Fruit fly (Drosophila melanogaster) whole organism, prepupa: ENCODE data around the gene Nrt.
A peak's percentile ranks its signal among the peaks of the same experiment; 100 is the strongest.

ENCODE experiments used
- Blimp-1 ChIP-seq: fragments of 200-800 bp; sonication (Bioruptor generic); optimal IDR thresholded peaks from 3 replicates; lab custom pipeline; 2017; ENCODE audit warnings: missing biosample characterization, missing genetic modification characterization, mild to moderate bottlenecking, moderate library complexity, missing genetic modification reagents
- CG10631 ChIP-seq: fragments of 200-800 bp; sonication (Bioruptor generic); optimal IDR thresholded peaks from 2 replicates; lab custom pipeline; 2016; ENCODE audit warnings: missing biosample characterization, missing genetic modification characterization
- CG10669 ChIP-seq: fragments of 200-800 bp; sonication (Bioruptor generic); optimal IDR thresholded peaks from 3 replicates; lab custom pipeline; 2018; ENCODE audit warnings: missing biosample characterization, mild to moderate bottlenecking, missing genetic modification characterization, moderate library complexity
- CG15336 ChIP-seq: fragments of 200-800 bp; sonication (Bioruptor generic); IDR thresholded peaks from 2 replicates; pipeline ENCODE4 v1.3.6; 2022; ENCODE audit warnings: missing biosample characterization, missing genetic modification characterization
- CG1621 ChIP-seq: fragments of 200-800 bp; sonication (Bioruptor generic); optimal IDR thresholded peaks from 3 replicates; lab custom pipeline; 2018; ENCODE audit warnings: missing biosample characterization, mild to moderate bottlenecking, missing genetic modification characterization
- CG16779 ChIP-seq: fragments of 200-800 bp; sonication (Bioruptor generic); optimal IDR thresholded peaks from 3 replicates; lab custom pipeline; 2017; ENCODE audit warnings: missing biosample characterization, mild to moderate bottlenecking, missing genetic modification characterization
- CG3032 ChIP-seq: fragments of 200-800 bp; optimal IDR thresholded peaks from 2 replicates; lab custom pipeline; 2019; ENCODE audit warnings: missing biosample characterization, mild to moderate bottlenecking, missing genetic modification characterization, moderate library complexity
- CG31627 ChIP-seq: fragments of 200-800 bp; sonication (Bioruptor generic); optimal IDR thresholded peaks from 3 replicates; lab custom pipeline; 2016; ENCODE audit warnings: missing biosample characterization, missing genetic modification characterization
- CG32006 ChIP-seq: fragments of 200-800 bp; sonication (Bioruptor generic); optimal IDR thresholded peaks from 3 replicates; lab custom pipeline; 2017; ENCODE audit warnings: missing biosample characterization, mild to moderate bottlenecking, missing genetic modification characterization
- CG3919 ChIP-seq: fragments of 200-800 bp; sonication (Bioruptor generic); optimal IDR thresholded peaks from 3 replicates; lab custom pipeline; 2016; ENCODE audit warnings: missing biosample characterization, missing genetic modification characterization
- CG4318 ChIP-seq: fragments of 200-800 bp; sonication (Bioruptor generic); optimal IDR thresholded peaks from 3 replicates; lab custom pipeline; 2017; ENCODE audit warnings: missing biosample characterization, mild to moderate bottlenecking, missing genetic modification characterization
- CG6163 ChIP-seq: fragments of 200-800 bp; sonication (Bioruptor generic); IDR thresholded peaks from 3 replicates; pipeline ENCODE4 v1.3.6; 2022; ENCODE audit warnings: missing biosample characterization, missing genetic modification characterization
- CG6276 ChIP-seq: fragments of 200-800 bp; sonication (Bioruptor generic); optimal IDR thresholded peaks from 2 replicates; lab custom pipeline; 2017; ENCODE audit warnings: missing biosample characterization, mild to moderate bottlenecking, missing genetic modification characterization
- CG6792 ChIP-seq: fragments of 200-800 bp; sonication (Bioruptor generic); optimal IDR thresholded peaks from 3 replicates; lab custom pipeline; 2016; ENCODE audit warnings: missing biosample characterization, missing genetic modification characterization
- CG6808 ChIP-seq: fragments of 200-800 bp; sonication (Bioruptor generic); optimal IDR thresholded peaks from 3 replicates; lab custom pipeline; 2017; ENCODE audit warnings: missing biosample characterization, missing genetic modification characterization, mild to moderate bottlenecking, moderate library complexity, missing genetic modification reagents
- CG6854 ChIP-seq: fragments of 200-800 bp; sonication (Bioruptor generic); optimal IDR thresholded peaks from 2 replicates; lab custom pipeline; 2017; ENCODE audit warnings: missing biosample characterization, mild to moderate bottlenecking, missing genetic modification characterization
- CG7368 ChIP-seq: fragments of 200-800 bp; sonication (Bioruptor generic); optimal IDR thresholded peaks from 3 replicates; lab custom pipeline; 2016; ENCODE audit warnings: missing biosample characterization, missing genetic modification characterization
- CG8119 ChIP-seq: fragments of 200-800 bp; sonication (Bioruptor generic); IDR thresholded peaks from 3 replicates; pipeline ENCODE4 v1.3.6; 2022; ENCODE audit warnings: missing biosample characterization, missing genetic modification characterization
- CG8319 ChIP-seq: fragments of 200-800 bp; sonication (Bioruptor generic); optimal IDR thresholded peaks from 3 replicates; lab custom pipeline; 2016; ENCODE audit warnings: missing biosample characterization, missing genetic modification characterization
- CG8632 ChIP-seq: fragments of 200-800 bp; sonication (Bioruptor generic); optimal IDR thresholded peaks from 3 replicates; lab custom pipeline; 2016; ENCODE audit warnings: missing biosample characterization, missing genetic modification characterization
- Eip75B ChIP-seq: fragments of 200-800 bp; sonication (Bioruptor generic); optimal IDR thresholded peaks from 3 replicates; lab custom pipeline; 2016; ENCODE audit warnings: missing biosample characterization, missing genetic modification characterization
- Eip78C ChIP-seq: fragments of 200-800 bp; sonication (Bioruptor generic); peaks from one replicate; lab custom pipeline; 2016; ENCODE audit warnings: missing biosample characterization, missing genetic modification characterization
- Eip93F ChIP-seq: fragments of 200-800 bp; sonication (Bioruptor generic); optimal IDR thresholded peaks from 2 replicates; lab custom pipeline; 2016; ENCODE audit warnings: missing biosample characterization, mild to moderate bottlenecking, missing genetic modification characterization
- Ets21C ChIP-seq: fragments of 200-800 bp; sonication (Bioruptor generic); optimal IDR thresholded peaks from 3 replicates; lab custom pipeline; 2016; ENCODE audit warnings: missing biosample characterization, missing genetic modification characterization
- Ets96B ChIP-seq: fragments of 200-800 bp; optimal IDR thresholded peaks from 2 replicates; lab custom pipeline; 2019; ENCODE audit warnings: missing biosample characterization, mild to moderate bottlenecking, missing genetic modification characterization, moderate library complexity
- Hr38 ChIP-seq: sonication (Bioruptor generic); optimal IDR thresholded peaks from 2 replicates; lab custom pipeline; 2016; ENCODE audit warnings: missing biosample characterization, missing genetic modification characterization
- Hr4 ChIP-seq: fragments of 200-800 bp; sonication (Bioruptor generic); optimal IDR thresholded peaks from 3 replicates; lab custom pipeline; 2016; ENCODE audit warnings: missing biosample characterization, missing genetic modification characterization
- Lpt ChIP-seq: fragments of 200-800 bp; sonication (Bioruptor generic); optimal IDR thresholded peaks from 3 replicates; lab custom pipeline; 2016; ENCODE audit warnings: missing biosample characterization, missing genetic modification characterization
- Met ChIP-seq: fragments of 200-800 bp; sonication (Bioruptor generic); optimal IDR thresholded peaks from 3 replicates; lab custom pipeline; 2016; ENCODE audit warnings: missing biosample characterization, missing genetic modification characterization
- OdsH ChIP-seq: fragments of 200-800 bp; sonication (Bioruptor generic); optimal IDR thresholded peaks from 3 replicates; lab custom pipeline; 2016; ENCODE audit warnings: missing biosample characterization, missing genetic modification characterization
- Smox ChIP-seq: fragments of 200-800 bp; sonication (Bioruptor generic); optimal IDR thresholded peaks from 3 replicates; lab custom pipeline; 2016; ENCODE audit warnings: missing biosample characterization, missing genetic modification characterization
- Sox102F ChIP-seq: fragments of 200-800 bp; sonication (Bioruptor generic); optimal IDR thresholded peaks from 2 replicates; lab custom pipeline; 2016; ENCODE audit warnings: missing biosample characterization, mild to moderate bottlenecking, missing genetic modification characterization
- Sox14 ChIP-seq: fragments of 200-800 bp; sonication (Bioruptor generic); optimal IDR thresholded peaks from 3 replicates; lab custom pipeline; 2016; ENCODE audit warnings: missing biosample characterization, missing genetic modification characterization
- Sox15 ChIP-seq: fragments of 200-800 bp; sonication (Bioruptor generic); optimal IDR thresholded peaks from 3 replicates; lab custom pipeline; 2016; ENCODE audit warnings: missing biosample characterization, missing genetic modification characterization
- achi ChIP-seq: fragments of 200-800 bp; sonication (Bioruptor generic); optimal IDR thresholded peaks from 3 replicates; lab custom pipeline; 2016; ENCODE audit warnings: missing biosample characterization, missing genetic modification characterization
- acj6 ChIP-seq: fragments of 200-800 bp; sonication (Bioruptor generic); optimal IDR thresholded peaks from 3 replicates; lab custom pipeline; 2016; ENCODE audit warnings: missing biosample characterization, missing genetic modification characterization
- cyc ChIP-seq: fragments of 200-800 bp; sonication (Bioruptor generic); optimal IDR thresholded peaks from 3 replicates; lab custom pipeline; 2016; ENCODE audit warnings: missing biosample characterization, missing genetic modification characterization
- dsx ChIP-seq: fragments of 200-800 bp; optimal IDR thresholded peaks from 3 replicates; lab custom pipeline; 2019; ENCODE audit warnings: missing biosample characterization, mild to moderate bottlenecking, missing genetic modification characterization, moderate library complexity; ENCODE audit not compliant: poor library complexity, severe bottlenecking
- eg ChIP-seq: fragments of 200-800 bp; sonication (Bioruptor generic); IDR thresholded peaks from 3 replicates; pipeline ENCODE4 v1.3.6; 2022; ENCODE audit warnings: missing biosample characterization, missing genetic modification characterization
- esn ChIP-seq: fragments of 200-800 bp; sonication (Bioruptor generic); optimal IDR thresholded peaks from 2 replicates; lab custom pipeline; 2016; ENCODE audit warnings: missing biosample characterization, mild to moderate bottlenecking, missing genetic modification characterization, moderate library complexity
- fd85E ChIP-seq: fragments of 200-800 bp; sonication (Bioruptor generic); optimal IDR thresholded peaks from 3 replicates; lab custom pipeline; 2016; ENCODE audit warnings: missing biosample characterization, missing genetic modification characterization
- fkh ChIP-seq: fragments of 200-800 bp; sonication (Bioruptor generic); optimal IDR thresholded peaks from 3 replicates; lab custom pipeline; 2017; ENCODE audit warnings: missing biosample characterization, mild to moderate bottlenecking, missing genetic modification characterization, moderate library complexity
- lz ChIP-seq: fragments of 200-800 bp; sonication (Bioruptor generic); optimal IDR thresholded peaks from 3 replicates; lab custom pipeline; 2016; ENCODE audit warnings: missing biosample characterization, missing genetic modification characterization
- net ChIP-seq: fragments of 200-800 bp; sonication (Bioruptor generic); optimal IDR thresholded peaks from 3 replicates; lab custom pipeline; 2016; ENCODE audit warnings: missing biosample characterization, missing genetic modification characterization
- pdm3 ChIP-seq: fragments of 200-800 bp; sonication (Bioruptor generic); optimal IDR thresholded peaks from 3 replicates; lab custom pipeline; 2016; ENCODE audit warnings: missing biosample characterization, missing genetic modification characterization
- salr ChIP-seq, 2 experiments: fragments of 200-800 bp; sonication (Bioruptor generic); optimal IDR thresholded peaks; 3 replicates each; lab custom pipeline; 2016 to 2018; ENCODE audit warnings: missing biosample characterization in 2 of 2, missing genetic modification characterization in 2 of 2, mild to moderate bottlenecking in 1 of 2
- spab ChIP-seq: fragments of 200-800 bp; sonication (Bioruptor generic); optimal IDR thresholded peaks from 2 replicates; lab custom pipeline; 2017; ENCODE audit warnings: missing biosample characterization, mild to moderate bottlenecking, missing genetic modification characterization, missing genetic modification reagents
- ss ChIP-seq, 2 experiments: fragments of 200-800 bp; sonication (Bioruptor generic); optimal IDR thresholded peaks; 2 replicates in 1 of 2; 3 replicates in 1 of 2; lab custom pipeline; 2017 to 2018; ENCODE audit warnings: mild to moderate bottlenecking in 2 of 2, missing biosample characterization in 2 of 2, missing genetic modification characterization in 2 of 2, moderate library complexity in 1 of 2
- topi ChIP-seq: fragments of 200-800 bp; sonication (Bioruptor generic); optimal IDR thresholded peaks from 3 replicates; lab custom pipeline; 2016; ENCODE audit warnings: missing biosample characterization, missing genetic modification characterization

Nrt gene

DNA sequence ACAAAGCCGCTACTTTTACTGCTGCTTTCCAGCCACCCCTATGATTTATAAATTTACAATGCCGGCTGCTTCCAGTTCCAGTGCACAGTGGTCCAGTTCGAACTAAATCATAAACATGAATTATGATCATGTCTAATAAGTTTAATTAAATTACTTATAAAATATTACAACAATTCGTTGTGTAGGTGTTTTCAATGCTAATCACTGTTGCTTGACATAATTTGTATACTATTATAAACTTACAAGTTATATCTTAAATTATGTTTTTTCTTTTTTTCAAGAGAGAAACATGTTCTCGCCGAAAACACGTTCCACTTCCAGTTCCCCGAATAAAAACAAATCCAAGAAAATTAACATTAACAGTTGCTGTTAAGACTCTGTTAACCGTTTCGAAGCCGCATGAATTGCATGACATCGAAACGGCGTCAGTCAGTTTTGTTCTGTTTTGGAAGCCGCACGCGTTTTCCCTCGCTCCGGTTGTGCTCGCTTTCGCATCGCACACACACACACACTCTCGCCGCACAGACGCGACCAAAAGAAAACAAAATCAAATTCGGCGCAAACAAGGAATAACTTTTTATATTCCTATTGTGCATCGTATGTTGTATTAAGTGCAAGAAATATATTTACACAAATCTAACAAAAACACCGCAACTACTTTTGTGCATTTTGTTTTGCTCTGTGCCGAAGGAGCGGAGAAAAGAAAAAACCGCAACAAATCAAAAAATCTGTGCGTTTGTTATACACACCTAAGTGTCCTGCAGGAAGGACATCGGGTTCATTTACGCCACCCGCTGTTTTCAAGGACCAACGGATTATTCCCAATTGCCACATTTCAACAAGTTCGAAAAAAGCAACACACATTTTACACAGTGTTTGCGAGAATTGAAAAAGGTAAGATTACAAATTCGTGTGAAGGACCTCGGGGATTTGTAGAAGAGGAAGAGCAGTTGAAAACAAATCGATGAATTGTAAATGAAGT, at the start of gene Nrt:
Gene Nrt (plus strand): TSS at position 426 of the 982 bp plus-strand sequence.
- peak in 1 of 2 experiments; percentile 68 for TF ChIP-seq salr (GFP tag; optimal IDR thresholded peaks at IDR 0.05; lab: Kevin White, UChicago)
- peak; percentile 61 for TF ChIP-seq CG32006 (GFP tag; lab: Kevin White, UChicago)
- TF ChIP-seq CG8632 (GFP tag; lab: Kevin White, UChicago) = peak; percentile 48
- TF ChIP-seq CG6163 (GFP tag; lab: Robert Waterston, UW) = peak; percentile 63; the same call in 2 of the 3 replicates
- TF ChIP-seq CG3919 (GFP tag; lab: Kevin White, UChicago) = peak; percentile 59
- no peak for TF ChIP-seq Eip93F
- TF ChIP-seq CG3032 = peak; percentile 50
- TF ChIP-seq Ets21C (GFP tag; lab: Kevin White, UChicago) = no peak
- no peak for TF ChIP-seq Blimp-1
- TF ChIP-seq pdm3 (GFP tag; lab: Kevin White, UChicago) = peak; percentile 47
- TF ChIP-seq CG1621 = peak; percentile 18
- TF ChIP-seq CG6792 = peak; percentile 8
- TF ChIP-seq net = peak; percentile 61
- TF ChIP-seq Eip78C (GFP tag; lab: Kevin White, UChicago) = peak; percentile 93
- TF ChIP-seq fkh = peak; percentile 50
- peak; percentile 53 for TF ChIP-seq Smox (GFP tag; lab: Kevin White, UChicago)
- peak; percentile 17 for TF ChIP-seq lz (GFP tag; lab: Kevin White, UChicago)
- peak; percentile 67 to 77 for TF ChIP-seq ss (GFP tag; optimal IDR thresholded peaks at IDR 0.05; lab: Kevin White, UChicago)
- TF ChIP-seq dsx (GFP tag; lab: Kevin White, UChicago) = peak; percentile 70
- TF ChIP-seq Sox102F (GFP tag; lab: Kevin White, UChicago) = peak; percentile 58
- peak; percentile 76 for TF ChIP-seq CG6808 (GFP tag; lab: Kevin White, UChicago)
- peak; percentile 4 for TF ChIP-seq cyc (GFP tag; lab: Kevin White, UChicago)
- TF ChIP-seq CG15336 = peak; percentile 75
- peak; percentile 23 for TF ChIP-seq CG7368 (GFP tag; lab: Kevin White, UChicago)
- peak; percentile 43 for TF ChIP-seq CG16779 (tag; lab: Kevin White, UChicago)
- TF ChIP-seq Lpt = peak; percentile 53
- TF ChIP-seq CG10631 (GFP tag; lab: Kevin White, UChicago) = peak; percentile 49
- TF ChIP-seq CG31627 (GFP tag; lab: Kevin White, UChicago) = no peak
- peak; percentile 27 for TF ChIP-seq Eip75B (GFP tag; lab: Kevin White, UChicago)
- TF ChIP-seq topi (GFP tag; lab: Kevin White, UChicago) = peak; percentile 25
- TF ChIP-seq Hr38 (GFP tag; lab: Kevin White, UChicago) = no peak
- peak; percentile 59 for TF ChIP-seq acj6 (GFP tag; lab: Kevin White, UChicago)
- TF ChIP-seq spab (GFP tag; lab: Kevin White, UChicago) = peak; percentile 44
- TF ChIP-seq CG10669 = peak; percentile 52
- peak; percentile 66 for TF ChIP-seq esn (GFP tag; lab: Kevin White, UChicago)
- TF ChIP-seq eg (GFP tag; lab: Robert Waterston, UW) = peak; percentile 58; the same call in 1 of the 3 replicates
- peak; percentile 73 for TF ChIP-seq CG6276 (GFP tag; lab: Kevin White, UChicago)
- peak; percentile 82 for TF ChIP-seq CG8119 (GFP tag; lab: Robert Waterston, UW)
- TF ChIP-seq CG6854 = peak; percentile 43
- peak; percentile 56 for TF ChIP-seq Met
- TF ChIP-seq CG8319 = no peak
- no peak for TF ChIP-seq Sox14
- TF ChIP-seq Hr4 (GFP tag; lab: Kevin White, UChicago) = peak; percentile 60
- no peak for TF ChIP-seq CG4318 (GFP tag; lab: Kevin White, UChicago)
- no peak for TF ChIP-seq Sox15 (GFP tag; lab: Kevin White, UChicago)
- TF ChIP-seq Ets96B = peak; percentile 56
- peak; percentile 58 for TF ChIP-seq achi
- TF ChIP-seq fd85E (GFP tag; lab: Kevin White, UChicago) = peak; percentile 23
- TF ChIP-seq OdsH (GFP tag; lab: Kevin White, UChicago) = peak; percentile 55
